Fruit fly (Drosophila melanogaster): ENCODE measurements around the gene CG32170.

Gene CG32170

DNA sequence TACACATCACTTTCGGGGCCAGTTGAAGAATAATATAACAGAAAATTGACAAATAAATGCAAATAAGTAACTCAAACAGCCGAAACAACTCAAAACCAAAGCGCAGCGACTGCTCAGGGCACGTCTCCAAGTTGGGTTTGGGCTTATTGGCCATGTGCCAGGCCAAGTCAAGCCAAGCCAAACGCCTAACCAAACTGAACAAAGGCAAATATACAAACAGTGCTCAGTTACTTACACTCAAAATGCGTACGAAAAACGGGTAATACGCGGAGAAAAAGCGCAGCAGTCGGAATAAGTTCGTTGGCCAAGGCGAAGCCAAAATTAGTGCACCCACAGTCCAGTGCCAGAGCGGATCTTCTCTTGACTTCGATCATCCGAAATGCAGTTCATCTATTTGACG, 45.8 kb downstream of the CG32170 start, which contains the start of gene CG13028:
Gene CG13028 (plus strand): TSS at position 301 of the 400 bp plus-strand sequence.
- no peak for TF ChIP-seq CG33017 (tag; optimal IDR thresholded peaks at IDR 0.05)
- TF ChIP-seq ovo (GFP tag; optimal IDR thresholded peaks at IDR 0.05): no peak
- TF ChIP-seq CG5204 (GFP tag; optimal IDR thresholded peaks at IDR 0.05): no peak
- TF ChIP-seq CG14711 (tag; optimal IDR thresholded peaks at IDR 0.05): no peak
- TF ChIP-seq tj (GFP tag; optimal IDR thresholded peaks at IDR 0.05): no peak
- TF ChIP-seq cic (GFP tag; optimal IDR thresholded peaks at IDR 0.05): no peak
- no peak for TF ChIP-seq Crg-1 (GFP tag; optimal IDR thresholded peaks at IDR 0.05)
- TF ChIP-seq CG7045 (GFP tag; optimal IDR thresholded peaks at IDR 0.05): no peak
- TF ChIP-seq bab1 (GFP tag; optimal IDR thresholded peaks at IDR 0.05): no peak
- TF ChIP-seq CG11617 (GFP tag; optimal IDR thresholded peaks at IDR 0.05): no peak
- no peak for TF ChIP-seq CG1620 (GFP tag; optimal IDR thresholded peaks at IDR 0.05)
- TF ChIP-seq cnc (optimal IDR thresholded peaks at IDR 0.05): no peak
- TF ChIP-seq CG12768 (GFP tag; optimal IDR thresholded peaks at IDR 0.05): no peak
- no peak for TF ChIP-seq Mnt (GFP tag; optimal IDR thresholded peaks at IDR 0.05)
- TF ChIP-seq pad (GFP tag; optimal IDR thresholded peaks at IDR 0.05): no peak

DNA sequence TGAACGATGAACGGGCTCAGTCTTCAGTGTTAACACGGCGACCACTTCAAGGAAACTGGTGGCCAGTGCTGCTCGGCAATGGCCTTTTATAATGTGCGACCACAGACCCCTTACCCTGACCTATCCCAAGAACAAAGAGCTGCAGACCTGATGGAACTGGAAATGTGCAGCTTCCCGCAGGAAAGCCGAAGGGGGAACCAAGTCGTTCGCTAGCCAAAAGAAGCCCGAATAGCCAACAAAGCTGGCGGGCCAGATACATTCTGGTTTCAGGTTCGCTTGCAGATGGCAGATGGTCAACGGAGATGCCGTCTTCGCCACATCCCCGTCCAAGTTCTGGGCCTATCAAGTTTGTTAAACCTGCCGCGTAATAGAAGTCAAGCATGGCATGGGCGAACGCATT, 50.3 kb downstream of the CG32170 start, which contains the start of gene CG13023:
Gene CG13023 (minus strand): TSS at position 60 of the 400 bp plus-strand sequence.
- TF ChIP-seq CG7045 (GFP tag; optimal IDR thresholded peaks at IDR 0.05) (no peak), Mnt (GFP tag; optimal IDR thresholded peaks at IDR 0.05) (no peak)

Measured in whole organism, adult.